Fruit fly (Drosophila melanogaster) whole organism, larva: ENCODE results near the gene CG43089.

Source experiments
- noc ChIP-seq: fragments of 200-800 bp; sonication (Bioruptor generic); optimal IDR thresholded peaks from 3 replicates; lab custom pipeline; 2019; ENCODE audit warnings: missing biosample characterization, mild to moderate bottlenecking, missing genetic modification characterization, moderate library complexity

CG43089 gene

dm6 chr3L:3713725-3714124 is at the start of gene CG43089:
TSS of gene CG43089 (plus strand) at chr3L:3714027.
- no peak for TF ChIP-seq noc

dm6 chr3L:3665288-3666210 is 48.3 kb upstream of the CG43089 start:
- no peak for TF ChIP-seq noc

dm6 chr3L:3667594-3667993 is 46.2 kb upstream of the CG43089 start:
- no peak for TF ChIP-seq noc

dm6 chr3L:3672490-3673107 is 41.2 kb upstream of the CG43089 start:
- TF ChIP-seq noc: no peak

- TF ChIP-seq noc: no peak
Measured at dm6 chr3L:3678375-3678774, 35.5 kb upstream of the CG43089 start.

dm6 chr3L:3684004-3684403 is 29.8 kb upstream of the CG43089 start:
- no peak for TF ChIP-seq noc

dm6 chr3L:3686274-3686673 is 27.6 kb upstream of the CG43089 start:
- no peak for TF ChIP-seq noc

- no peak for TF ChIP-seq noc
Measured at dm6 chr3L:3690085-3690484, 23.7 kb upstream of the CG43089 start.

dm6 chr3L:3691639-3692038 is 22.2 kb upstream of the CG43089 start:
- TF ChIP-seq noc: no peak

- TF ChIP-seq noc: no peak
Measured at dm6 chr3L:3695379-3695778, 18.4 kb upstream of the CG43089 start.

- TF ChIP-seq noc: no peak
Measured at dm6 chr3L:3702033-3702432, 11.8 kb upstream of the CG43089 start.

dm6 chr3L:3702489-3702888 is 11.3 kb upstream of the CG43089 start:
- no peak for TF ChIP-seq noc

dm6 chr3L:3705936-3706335 is 7.9 kb upstream of the CG43089 start:
- no peak for TF ChIP-seq noc

dm6 chr3L:3706782-3707181 is 7.0 kb upstream of the CG43089 start:
- TF ChIP-seq noc: no peak

dm6 chr3L:3707929-3708328 is 5.9 kb upstream of the CG43089 start:
- no peak for TF ChIP-seq noc

- TF ChIP-seq noc: no peak
Measured at dm6 chr3L:3709358-3709757, 4.5 kb upstream of the CG43089 start.

dm6 chr3L:3712914-3713313 is 913 bp upstream of the CG43089 start:
- TF ChIP-seq noc: no peak

dm6 chr3L:3726217-3726616 is 12.4 kb downstream of the CG43089 start:
- no peak for TF ChIP-seq noc
